Fruit fly (Drosophila melanogaster): ENCODE results near the gene mfas.
"Not testable (repeated sequence)": the region's sequence is repeated elsewhere in the genome, so short reads cannot be mapped to it uniquely, and the experiment has no call there.

The mfas gene

DNA sequence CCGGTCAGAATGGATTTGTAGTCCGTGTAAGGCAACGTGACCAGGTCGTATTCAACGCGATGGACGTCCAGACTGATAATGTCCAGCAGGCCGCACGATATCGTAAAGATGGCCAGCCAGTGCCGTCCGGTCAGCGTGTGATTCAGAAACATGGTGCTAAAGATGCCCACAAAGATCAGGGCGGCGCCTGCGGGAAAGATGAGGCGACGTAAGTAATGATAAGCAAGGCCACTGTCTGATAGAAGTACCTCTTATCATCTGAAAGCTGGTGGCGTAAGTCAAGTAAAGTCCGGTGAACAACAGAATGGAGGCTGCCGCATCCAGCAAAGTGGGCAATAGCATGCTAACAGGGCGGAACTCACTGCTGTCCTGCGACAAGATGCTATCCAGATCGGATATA, 19.3 kb downstream of the mfas start:
- no peak for TF ChIP-seq CG8478 (optimal IDR thresholded peaks at IDR 0.05)
- TF ChIP-seq EcR (GFP tag; optimal IDR thresholded peaks at IDR 0.05), result no peak
- no peak for TF ChIP-seq psq (optimal IDR thresholded peaks at IDR 0.05)
- TF ChIP-seq Dll (optimal IDR thresholded peaks at IDR 0.05), result no peak
- TF ChIP-seq pan (optimal IDR thresholded peaks at IDR 0.05), result no peak
- TF ChIP-seq usp (GFP tag; optimal IDR thresholded peaks at IDR 0.05), result no peak

DNA sequence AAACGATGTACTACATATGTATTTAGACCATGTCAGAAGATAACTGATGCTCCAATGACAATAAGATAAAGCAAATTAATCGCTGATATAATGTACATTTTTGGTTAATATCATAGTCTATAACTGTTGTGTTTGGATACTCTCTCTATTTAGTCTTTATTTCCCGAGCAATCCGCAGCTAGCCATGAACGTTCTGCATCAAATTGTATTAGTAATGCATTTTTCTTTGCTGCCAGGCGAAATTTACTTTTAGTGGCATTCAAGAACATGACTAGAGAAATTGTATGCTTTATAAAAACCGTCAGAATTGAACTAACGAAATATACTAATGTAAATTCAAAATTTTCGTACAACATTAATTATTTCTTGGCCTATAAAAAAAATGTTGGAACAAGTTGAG, 21.7 kb downstream of the mfas start, which contains the start of gene GC2:
GC2 (plus strand) TSS at position 301 of the 400 bp plus-strand sequence.
- TF ChIP-seq psq (optimal IDR thresholded peaks at IDR 0.05), result no peak
- no peak for TF ChIP-seq usp (GFP tag; optimal IDR thresholded peaks at IDR 0.05)

DNA sequence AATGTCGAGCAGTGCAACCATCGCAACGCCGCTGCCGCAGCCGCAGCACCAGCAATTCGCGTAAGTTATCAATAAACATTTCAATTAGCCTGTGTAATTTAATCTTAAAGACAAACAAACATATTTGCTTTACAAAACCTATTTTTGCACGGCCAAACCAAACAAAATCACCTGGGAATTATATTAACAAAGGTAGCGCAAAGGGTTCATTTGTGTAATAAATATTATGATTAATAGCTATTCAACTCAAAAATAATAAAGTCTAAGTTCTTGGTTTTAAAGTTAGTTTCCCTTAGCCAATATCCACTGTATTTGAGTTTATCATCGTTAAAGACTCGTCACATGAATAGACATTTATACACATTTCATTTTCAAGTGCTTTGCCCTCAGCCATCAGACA, 23.9 kb downstream of the mfas start:
- no peak for TF ChIP-seq CG8478 (optimal IDR thresholded peaks at IDR 0.05)
- TF ChIP-seq Dll (optimal IDR thresholded peaks at IDR 0.05), result no peak
- TF ChIP-seq usp (GFP tag; optimal IDR thresholded peaks at IDR 0.05), result no peak
- no peak for TF ChIP-seq EcR (GFP tag; optimal IDR thresholded peaks at IDR 0.05)
- no peak for TF ChIP-seq psq (optimal IDR thresholded peaks at IDR 0.05)
- no peak for TF ChIP-seq pan (optimal IDR thresholded peaks at IDR 0.05)

DNA sequence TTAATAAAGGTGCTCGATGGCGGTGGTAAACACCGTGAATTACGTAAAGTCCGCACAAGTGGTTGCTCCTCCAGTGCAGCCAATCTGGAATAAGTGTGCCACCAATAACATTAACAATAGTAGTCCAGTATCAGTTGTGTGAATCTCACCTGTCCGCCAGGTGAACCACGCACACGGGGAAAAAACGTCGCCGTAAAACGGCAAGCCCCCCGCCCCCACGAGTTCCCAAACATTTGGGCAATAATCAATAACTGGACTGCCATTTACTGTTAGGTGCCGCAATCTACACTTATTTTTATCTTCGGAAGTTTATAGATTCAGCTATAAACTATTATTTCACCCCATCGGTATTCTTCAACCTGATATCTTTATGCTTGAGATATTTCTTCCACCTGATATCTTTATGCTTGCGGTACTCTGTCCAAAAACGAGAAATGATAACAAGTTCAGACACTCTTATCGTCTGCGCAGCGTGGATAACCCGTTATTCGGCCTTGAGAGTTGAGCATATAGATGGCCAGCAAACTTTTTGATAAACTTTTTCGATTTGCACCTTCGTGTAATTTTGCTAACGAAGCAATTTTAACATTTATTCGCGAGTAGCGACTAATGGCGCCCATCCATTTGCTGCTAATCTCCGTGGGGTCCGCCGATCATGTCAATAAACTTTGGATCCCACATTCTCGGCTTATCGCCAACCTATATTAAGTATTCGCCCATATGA, 24.9 kb downstream of the mfas start:
- no peak for TF ChIP-seq psq (optimal IDR thresholded peaks at IDR 0.05)
- no peak for TF ChIP-seq usp (GFP tag; optimal IDR thresholded peaks at IDR 0.05)
- no peak for TF ChIP-seq EcR (GFP tag; optimal IDR thresholded peaks at IDR 0.05)
- no peak for TF ChIP-seq Dll (optimal IDR thresholded peaks at IDR 0.05)
- TF ChIP-seq CG8478 (optimal IDR thresholded peaks at IDR 0.05), result no peak
- TF ChIP-seq pan (optimal IDR thresholded peaks at IDR 0.05), result no peak

- TF ChIP-seq Dll (optimal IDR thresholded peaks at IDR 0.05), result no peak
- TF ChIP-seq EcR (GFP tag; optimal IDR thresholded peaks at IDR 0.05), result no peak
- no peak for TF ChIP-seq psq (optimal IDR thresholded peaks at IDR 0.05)
- no peak for TF ChIP-seq pan (optimal IDR thresholded peaks at IDR 0.05)
- TF ChIP-seq CG8478 (optimal IDR thresholded peaks at IDR 0.05), result no peak
- TF ChIP-seq usp (GFP tag; optimal IDR thresholded peaks at IDR 0.05), result no peak
These were observed 25.7 kb downstream of the mfas start, which contains the start of the genes CG12213 and GC1 for dm6 chr3R:11967262-11968029. CG12213 (minus strand) TSS chr3R:11967691. GC1 (plus strand) TSS chr3R:11967708.

dm6 chr3R:11964000-11964399, 29.1 kb downstream of the mfas start:
- no peak for TF ChIP-seq Dll (optimal IDR thresholded peaks at IDR 0.05)
- no peak for TF ChIP-seq EcR (GFP tag; optimal IDR thresholded peaks at IDR 0.05)
- TF ChIP-seq pan (optimal IDR thresholded peaks at IDR 0.05), result no peak
- no peak for TF ChIP-seq usp (GFP tag; optimal IDR thresholded peaks at IDR 0.05)
- TF ChIP-seq psq (optimal IDR thresholded peaks at IDR 0.05), result no peak
- no peak for TF ChIP-seq CG8478 (optimal IDR thresholded peaks at IDR 0.05)

DNA sequence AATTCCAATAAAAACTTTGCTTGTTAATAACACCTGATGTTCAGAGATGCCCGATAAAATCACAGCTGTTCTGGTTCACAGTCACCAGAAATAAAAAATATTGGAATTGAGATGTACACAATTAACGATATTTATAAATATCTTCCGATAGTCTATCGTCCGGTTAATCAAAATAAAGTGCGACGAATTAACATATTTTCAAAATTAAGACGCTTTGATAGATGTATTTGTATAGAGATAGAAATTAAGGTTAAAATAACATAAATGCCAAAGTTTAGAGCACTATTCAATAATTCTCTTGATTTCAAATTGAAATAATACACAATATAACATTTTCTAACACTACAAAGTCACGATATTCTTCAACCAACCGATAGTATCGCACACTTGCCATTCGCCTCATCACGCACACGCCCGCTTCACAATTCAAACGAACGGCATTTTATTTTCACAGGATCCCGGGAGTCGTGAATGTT, 30.3 kb downstream of the mfas start, which contains the start of the genes CG3281 and aurA:
CG3281 (minus strand) TSS at position 67 of the 476 bp plus-strand sequence.
aurA (plus strand) TSS at position 386 of the 476 bp plus-strand sequence.
- TF ChIP-seq usp (GFP tag; optimal IDR thresholded peaks at IDR 0.05), result no peak
- TF ChIP-seq psq (optimal IDR thresholded peaks at IDR 0.05), result no peak
- TF ChIP-seq EcR (GFP tag; optimal IDR thresholded peaks at IDR 0.05), result no peak

DNA sequence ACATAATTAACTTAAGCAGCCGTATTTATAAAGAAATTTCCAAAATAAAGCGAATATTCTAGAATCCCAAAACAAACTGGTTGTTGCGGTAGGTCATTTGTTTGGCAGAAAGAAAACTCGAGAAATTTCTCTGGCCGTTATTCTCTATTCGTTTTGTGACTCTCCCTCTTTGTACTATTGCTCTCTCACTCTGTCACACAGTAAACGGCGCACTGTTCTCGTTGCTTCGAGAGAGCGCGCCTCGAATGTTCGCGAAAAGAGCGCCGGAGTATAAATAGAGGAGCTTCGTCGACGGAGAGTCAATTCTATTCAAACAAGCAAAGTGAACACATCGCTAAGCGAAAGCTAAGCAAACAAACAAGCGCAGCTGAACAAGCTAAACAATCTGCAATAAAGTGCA, 34.9 kb downstream of the mfas start, which contains the start of gene Hsp70Ab:
Hsp70Ab (plus strand) TSS at position 301 of the 400 bp plus-strand sequence.
- not testable (repeated sequence) for TF ChIP-seq CG8478 (optimal IDR thresholded peaks at IDR 0.05); usp (GFP tag; optimal IDR thresholded peaks at IDR 0.05); pan (optimal IDR thresholded peaks at IDR 0.05)

- TF ChIP-seq pan (optimal IDR thresholded peaks at IDR 0.05) (no peak), psq (optimal IDR thresholded peaks at IDR 0.05) (no peak), CG8478 (optimal IDR thresholded peaks at IDR 0.05) (no peak), EcR (GFP tag; optimal IDR thresholded peaks at IDR 0.05) (no peak), Dll (optimal IDR thresholded peaks at IDR 0.05) (no peak), usp (GFP tag; optimal IDR thresholded peaks at IDR 0.05) (no peak)
These were observed 35.7 kb downstream of the mfas start for dm6 chr3R:11957388-11957787.

DNA sequence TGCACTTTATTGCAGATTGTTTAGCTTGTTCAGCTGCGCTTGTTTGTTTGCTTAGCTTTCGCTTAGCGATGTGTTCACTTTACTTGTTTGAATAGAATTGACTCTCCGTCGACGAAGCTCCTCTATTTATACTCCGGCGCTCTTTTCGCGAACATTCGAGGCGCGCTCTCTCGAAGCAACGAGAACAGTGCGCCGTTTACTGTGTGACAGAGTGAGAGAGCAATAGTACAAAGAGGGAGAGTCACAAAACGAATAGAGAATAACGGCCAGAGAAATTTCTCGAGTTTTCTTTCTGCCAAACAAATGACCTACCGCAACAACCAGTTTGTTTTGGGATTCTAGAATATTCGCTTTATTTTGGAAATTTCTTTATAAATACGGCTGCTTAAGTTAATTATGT, 36.7 kb downstream of the mfas start, which contains the start of gene Hsp70Aa:
Hsp70Aa (minus strand) TSS at position 101 of the 400 bp plus-strand sequence.
- TF ChIP-seq psq, Dll, CG8478 (optimal IDR thresholded peaks at IDR 0.05): not testable (repeated sequence)

DNA sequence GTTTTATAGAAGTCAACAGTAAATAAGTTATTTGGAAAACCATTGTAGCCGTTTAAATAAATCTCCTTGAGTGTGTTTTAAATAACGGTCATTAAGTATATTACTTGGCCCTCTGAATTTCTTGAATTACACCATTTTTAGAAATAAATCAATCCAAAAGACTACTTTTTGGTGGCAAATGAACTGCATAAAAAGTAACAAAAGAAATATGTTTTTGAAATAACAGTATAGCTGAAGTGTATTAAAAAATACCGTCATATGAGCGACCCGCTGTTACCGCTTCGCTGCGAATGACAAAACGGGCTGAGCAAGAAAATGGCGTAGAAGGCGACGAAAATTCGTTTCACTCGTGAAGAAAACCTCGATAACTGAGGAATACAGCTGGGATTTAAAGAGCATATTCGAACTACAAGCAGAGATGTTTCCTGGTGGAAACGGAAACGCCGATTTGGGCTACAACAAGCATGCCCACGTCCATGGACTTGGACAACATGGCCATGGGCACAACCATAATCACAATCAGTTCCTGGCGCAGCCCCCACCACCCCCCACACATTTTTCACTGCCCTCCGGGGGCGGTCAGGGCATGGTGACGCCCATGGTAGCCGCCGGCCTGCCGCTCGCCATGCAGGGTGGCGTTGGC, 43.6 kb downstream of the mfas start, which contains the start of gene CG31211:
CG31211 (plus strand) TSS at position 294 of the 643 bp plus-strand sequence.
- TF ChIP-seq pan (optimal IDR thresholded peaks at IDR 0.05), result no peak
- TF ChIP-seq CG8478 (optimal IDR thresholded peaks at IDR 0.05), result no peak
- TF ChIP-seq Dll (optimal IDR thresholded peaks at IDR 0.05), result no peak
- TF ChIP-seq EcR (GFP tag; optimal IDR thresholded peaks at IDR 0.05), result no peak
- TF ChIP-seq psq (optimal IDR thresholded peaks at IDR 0.05), result no peak
- TF ChIP-seq usp (GFP tag; optimal IDR thresholded peaks at IDR 0.05), result no peak
